Worm (Caenorhabditis elegans) whole organism, midembryonic: Measurements from ENCODE around the gene Y47D7A.19.

Source experiments
- T22C8.4 ChIP-seq: fragments of 200-800 bp; sonication (Bioruptor generic); IDR thresholded peaks from 2 replicates; pipeline ENCODE4 v1.3.6; 2022; ENCODE audit warnings: missing genetic modification characterization, missing compliant biosample characterization
- cog-1 ChIP-seq: sonication (generic microtip); optimal IDR thresholded peaks from 2 replicates; lab custom pipeline; 2016; ENCODE audit warnings: missing genetic modification characterization, missing compliant biosample characterization
- flt-1 ChIP-seq: fragments of 200-800 bp; sonication (Bioruptor generic); IDR thresholded peaks from 2 replicates; pipeline ENCODE4 v1.3.6; 2022; ENCODE audit warnings: missing genetic modification characterization, missing compliant biosample characterization
- klf-2 ChIP-seq: fragments of 200-800 bp; sonication (Bioruptor generic); conservative IDR thresholded peaks from 2 replicates; pipeline ENCODE4 v1.3.6; 2022; ENCODE audit warnings: missing genetic modification reagents, missing genetic modification characterization, missing compliant biosample characterization
- med-1 ChIP-seq: sonication (generic microtip); optimal IDR thresholded peaks from 2 replicates; lab custom pipeline; 2017; ENCODE audit warnings: missing genetic modification characterization, mild to moderate bottlenecking, missing compliant biosample characterization, antibody characterized with exemption, missing genetic modification reagents; ENCODE audit not compliant: insufficient read depth
- ref-1 ChIP-seq: fragments of 200-800 bp; sonication (Bioruptor generic); conservative IDR thresholded peaks from 2 replicates; pipeline ENCODE4 v1.3.6; 2022; ENCODE audit warnings: missing genetic modification reagents, missing genetic modification characterization, missing compliant biosample characterization
- tab-1 ChIP-seq: fragments of 200-800 bp; sonication (Bioruptor generic); IDR thresholded peaks from 2 replicates; pipeline ENCODE4 v1.3.6; 2022; ENCODE audit warnings: missing genetic modification characterization, missing compliant biosample characterization
- ztf-23 ChIP-seq: fragments of 200-800 bp; sonication (Bioruptor generic); IDR thresholded peaks from 2 replicates; pipeline ENCODE4 v1.3.6; 2022; ENCODE audit warnings: missing genetic modification reagents, missing genetic modification characterization, missing compliant biosample characterization
- ztf-29 ChIP-seq: fragments of 200-800 bp; sonication (Bioruptor generic); IDR thresholded peaks from 2 replicates; pipeline ENCODE4 v1.3.6; 2022; ENCODE audit warnings: missing genetic modification reagents, missing genetic modification characterization, missing compliant biosample characterization

The Y47D7A.19 gene

DNA sequence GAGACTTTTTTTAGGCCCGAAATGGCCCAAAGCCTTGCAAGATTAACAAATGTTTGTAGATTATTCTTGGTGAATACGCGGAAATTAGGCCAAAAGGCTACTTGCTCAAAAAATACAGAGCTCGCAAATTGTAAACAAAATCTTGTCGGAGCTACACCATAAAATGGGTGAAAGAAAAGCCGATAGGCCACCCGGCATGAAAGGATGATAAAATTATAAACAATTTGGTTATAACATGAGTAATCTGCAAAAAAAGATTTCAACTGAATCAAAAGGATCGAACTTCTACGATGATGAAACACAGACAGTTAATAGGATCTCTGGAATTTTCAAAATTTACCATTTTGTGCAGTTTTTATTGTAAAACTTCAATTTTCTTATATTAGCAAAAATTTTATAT, 26.0 kb upstream of the Y47D7A.19 start:
- TF ChIP-seq ztf-23 (GFP tag; lab: Robert Waterston, UW): no peak
- no peak for TF ChIP-seq ref-1 (GFP tag; lab: Robert Waterston, UW)
- TF ChIP-seq tab-1 (GFP tag; lab: Robert Waterston, UW): no peak
- no peak for TF ChIP-seq ztf-29 (GFP tag; lab: Robert Waterston, UW)

- TF ChIP-seq tab-1 (GFP tag; lab: Robert Waterston, UW) (no peak), klf-2 (no peak), cog-1 (tag; lab: Kevin White, UChicago) (no peak), T22C8.4 (GFP tag; lab: Robert Waterston, UW) (no peak), med-1 (GFP tag; lab: Kevin White, UChicago) (no peak), ztf-23 (GFP tag; lab: Robert Waterston, UW) (no peak), flt-1 (no peak), ref-1 (GFP tag; lab: Robert Waterston, UW) (no peak), ztf-29 (GFP tag; lab: Robert Waterston, UW) (no peak)
These were observed 25.3 kb upstream of the Y47D7A.19 start for ce11 chrV:4398884-4399283.

ce11 chrV:4400118-4400517, 24.0 kb upstream of the Y47D7A.19 start, which contains the start of gene F13A2.4:
F13A2.4 (minus strand) TSS chrV:4400218.
- TF ChIP-seq ref-1 (GFP tag; lab: Robert Waterston, UW) (no peak), klf-2 (no peak)

- no peak for TF ChIP-seq cog-1 (tag; lab: Kevin White, UChicago)
These were observed 22.3 kb upstream of the Y47D7A.19 start, which contains the start of gene F13A2.5 for ce11 chrV:4401865-4402264. F13A2.5 (minus strand) TSS chrV:4401965.

DNA sequence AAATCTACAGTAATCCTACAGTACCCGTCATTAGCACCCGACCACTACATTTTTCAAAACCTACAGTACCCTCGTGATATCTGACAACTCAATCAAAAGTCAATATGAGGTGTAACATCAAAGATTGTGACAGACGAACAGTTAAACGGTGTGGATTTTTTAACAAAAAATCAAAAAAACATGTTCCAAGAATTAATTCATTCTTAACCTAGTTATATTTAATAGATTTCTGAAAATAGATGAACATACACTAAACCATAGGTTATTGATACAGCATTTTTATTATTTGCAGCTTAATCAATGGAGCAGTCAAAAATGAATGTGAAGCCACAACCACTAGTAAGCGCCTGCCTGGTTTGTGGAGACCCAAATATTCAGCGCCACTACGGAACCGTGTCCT, 16.6 kb upstream of the Y47D7A.19 start, which contains the start of gene nhr-118:
nhr-118 (plus strand) TSS at position 301 of the 400 bp plus-strand sequence.
- TF ChIP-seq flt-1 (no peak), med-1 (GFP tag; lab: Kevin White, UChicago) (no peak)

DNA sequence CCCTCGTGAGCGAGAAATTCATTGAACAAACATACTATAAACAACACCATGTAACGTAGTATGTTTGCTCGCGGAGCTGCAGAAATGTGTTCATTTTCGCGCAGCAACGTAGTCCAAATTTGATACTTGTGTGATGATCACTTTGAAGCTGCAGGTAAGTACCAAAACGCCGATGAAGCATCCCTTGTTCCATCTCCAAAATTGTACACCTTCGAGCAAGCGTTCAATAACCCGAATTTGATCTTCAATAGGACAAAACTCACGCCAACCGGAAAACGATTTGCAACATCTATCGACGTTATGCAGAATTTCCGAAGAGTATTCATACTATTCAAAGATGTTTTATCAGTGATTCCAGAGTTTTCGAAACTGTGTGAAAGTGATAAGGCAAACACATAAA, 13.5 kb upstream of the Y47D7A.19 start, which contains the start of gene Y47D7A.3:
Y47D7A.3 (plus strand) TSS at position 301 of the 400 bp plus-strand sequence.
- TF ChIP-seq T22C8.4 (GFP tag; lab: Robert Waterston, UW) (no peak), ztf-29 (GFP tag; lab: Robert Waterston, UW) (no peak), flt-1 (no peak), klf-2 (no peak), tab-1 (GFP tag; lab: Robert Waterston, UW) (no peak), cog-1 (tag; lab: Kevin White, UChicago) (no peak), ref-1 (GFP tag; lab: Robert Waterston, UW) (no peak), ztf-23 (GFP tag; lab: Robert Waterston, UW) (no peak), med-1 (GFP tag; lab: Kevin White, UChicago) (no peak)

ce11 chrV:4411714-4412113, 12.4 kb upstream of the Y47D7A.19 start, which contains the start of gene Y47D7A.17:
Y47D7A.17 (minus strand) TSS chrV:4411814.
- no peak for TF ChIP-seq flt-1
- no peak for TF ChIP-seq ztf-29 (GFP tag; lab: Robert Waterston, UW)
- no peak for TF ChIP-seq ref-1 (GFP tag; lab: Robert Waterston, UW)
- TF ChIP-seq ztf-23 (GFP tag; lab: Robert Waterston, UW): no peak
- TF ChIP-seq med-1 (GFP tag; lab: Kevin White, UChicago): no peak
- TF ChIP-seq klf-2: no peak
- TF ChIP-seq cog-1 (tag; lab: Kevin White, UChicago): no peak
- TF ChIP-seq T22C8.4 (GFP tag; lab: Robert Waterston, UW): no peak
- TF ChIP-seq tab-1 (GFP tag; lab: Robert Waterston, UW): no peak

ce11 chrV:4414613-4415071, 9.5 kb upstream of the Y47D7A.19 start, which contains the start of gene grl-5:
grl-5 (minus strand) TSS chrV:4414663.
- TF ChIP-seq med-1 (GFP tag; lab: Kevin White, UChicago): no peak
- no peak for TF ChIP-seq cog-1 (tag; lab: Kevin White, UChicago)
- no peak for TF ChIP-seq klf-2
- TF ChIP-seq ref-1 (GFP tag; lab: Robert Waterston, UW): no peak
- TF ChIP-seq ztf-29 (GFP tag; lab: Robert Waterston, UW): no peak

ce11 chrV:4416710-4417109, 7.4 kb upstream of the Y47D7A.19 start, which contains the start of gene Y47D7A.18:
Y47D7A.18 (minus strand) TSS chrV:4416810.
- TF ChIP-seq ztf-23 (GFP tag; lab: Robert Waterston, UW): no peak
- TF ChIP-seq ref-1 (GFP tag; lab: Robert Waterston, UW): no peak
- TF ChIP-seq flt-1: no peak
- TF ChIP-seq med-1 (GFP tag; lab: Kevin White, UChicago): no peak
- TF ChIP-seq T22C8.4 (GFP tag; lab: Robert Waterston, UW): no peak

ce11 chrV:4418116-4418515, 6.0 kb upstream of the Y47D7A.19 start, which contains the start of gene Y47D7A.6:
Y47D7A.6 (minus strand) TSS chrV:4418216.
- TF ChIP-seq flt-1 (no peak), med-1 (GFP tag; lab: Kevin White, UChicago) (no peak), ref-1 (GFP tag; lab: Robert Waterston, UW) (no peak), T22C8.4 (GFP tag; lab: Robert Waterston, UW) (no peak), ztf-29 (GFP tag; lab: Robert Waterston, UW) (no peak), klf-2 (no peak), cog-1 (tag; lab: Kevin White, UChicago) (no peak), ztf-23 (GFP tag; lab: Robert Waterston, UW) (no peak), tab-1 (GFP tag; lab: Robert Waterston, UW) (no peak)
